Fruit fly (Drosophila melanogaster): ENCODE data around the gene CG45603.

Gene CG45603

dm6 chrX:12241032-12241431, 33.4 kb upstream of the CG45603 start (continued):
- TF ChIP-seq lov (optimal IDR thresholded peaks at IDR 0.05), result no peak
- no peak for TF ChIP-seq lov (GFP tag; IDR thresholded peaks at IDR 0.05)
- no peak for TF ChIP-seq h (optimal IDR thresholded peaks at IDR 0.05)
- 0 out of 2 replicates have a peak, but pooled peaks have one; percentile 7 for TF ChIP-seq ap (GFP tag; IDR thresholded peaks at IDR 0.05)
- TF ChIP-seq CG1603 (tag; optimal IDR thresholded peaks at IDR 0.05), result peak; percentile 75
- peak; percentile 28 for TF ChIP-seq CG13424 (tag; optimal IDR thresholded peaks at IDR 0.05)
- TF ChIP-seq CG33557 (GFP tag; optimal IDR thresholded peaks at IDR 0.05), result no peak
- TF ChIP-seq Nf-YA (GFP tag; IDR thresholded peaks at IDR 0.05), result no peak
- no peak for TF ChIP-seq Camta (GFP tag; optimal IDR thresholded peaks at IDR 0.05)
- no peak for TF ChIP-seq Scr (GFP tag; IDR thresholded peaks at IDR 0.05; ENCODE audit: partially characterized antibody)
- TF ChIP-seq Doc3 (GFP tag; IDR thresholded peaks at IDR 0.05; ENCODE audit: partially characterized antibody), result no peak
- no peak for TF ChIP-seq Hr78 (GFP tag; optimal IDR thresholded peaks at IDR 0.05)
- no peak for TF ChIP-seq trem (tag; optimal IDR thresholded peaks at IDR 0.05)
- peak; percentile 10 for TF ChIP-seq CG12659 (GFP tag; optimal IDR thresholded peaks at IDR 0.05)
- no peak for TF ChIP-seq bbx (GFP tag; IDR thresholded peaks at IDR 0.05; ENCODE audit: partially characterized antibody)
- TF ChIP-seq nom (GFP tag; optimal IDR thresholded peaks at IDR 0.05), result no peak
- TF ChIP-seq CG2875 (GFP tag; optimal IDR thresholded peaks at IDR 0.05), result no peak
- no peak for TF ChIP-seq lilli (GFP tag; optimal IDR thresholded peaks at IDR 0.05)
- no peak for TF ChIP-seq sqz (GFP tag; optimal IDR thresholded peaks at IDR 0.05)
- no peak for TF ChIP-seq CG3847 (GFP tag; IDR thresholded peaks at IDR 0.05)
- TF ChIP-seq Hmx (GFP tag; optimal IDR thresholded peaks at IDR 0.05), result no peak
- TF ChIP-seq CG18262 (tag; optimal IDR thresholded peaks at IDR 0.05), result peak; percentile 30
- no peak for TF ChIP-seq sr (GFP tag; IDR thresholded peaks at IDR 0.05)
- TF ChIP-seq CG7556 (GFP tag; optimal IDR thresholded peaks at IDR 0.05), result peak; percentile 41
- no peak for TF ChIP-seq ken (GFP tag; IDR thresholded peaks at IDR 0.05)
- TF ChIP-seq Sry-δ (GFP tag; optimal IDR thresholded peaks at IDR 0.05), result no peak
- no peak for TF ChIP-seq Lhr (GFP tag; optimal IDR thresholded peaks at IDR 0.05)
- TF ChIP-seq pho (GFP tag; optimal IDR thresholded peaks at IDR 0.05), result no peak
- TF ChIP-seq CG2129 (GFP tag; IDR thresholded peaks at IDR 0.05; ENCODE audit: partially characterized antibody), result no peak
- no peak for TF ChIP-seq disco-r (GFP tag; optimal IDR thresholded peaks at IDR 0.05)
- no peak for TF ChIP-seq wek (GFP tag; optimal IDR thresholded peaks at IDR 0.05)
- TF ChIP-seq ase (GFP tag; IDR thresholded peaks at IDR 0.05), result no peak
- TF ChIP-seq BEAF-32 (GFP tag; optimal IDR thresholded peaks at IDR 0.05), result no peak
- TF ChIP-seq pan (optimal IDR thresholded peaks at IDR 0.05), result no peak
- TF ChIP-seq pan (GFP tag; optimal IDR thresholded peaks at IDR 0.05 in 1 of 2, IDR thresholded peaks at IDR 0.05 in 1 of 2), result peak in 1 of 2 experiments; percentile 10
- TF ChIP-seq gt (GFP tag; IDR thresholded peaks at IDR 0.05), result no peak
- no peak for TF ChIP-seq gce (GFP tag; IDR thresholded peaks at IDR 0.05)
- peak; percentile 25 for TF ChIP-seq scrt (GFP tag; optimal IDR thresholded peaks at IDR 0.05)
- peak; percentile 58; the same call in 2 of the 3 replicates for TF ChIP-seq dysf (GFP tag; IDR thresholded peaks at IDR 0.05)
- no peak for TF ChIP-seq eyg (GFP tag; optimal IDR thresholded peaks at IDR 0.05)
- peak; percentile 15; the same call in 1 of the 2 replicates for TF ChIP-seq Rx (GFP tag; IDR thresholded peaks at IDR 0.05)
- no peak for TF ChIP-seq CG4730 (GFP tag; IDR thresholded peaks at IDR 0.05)
- no peak for TF ChIP-seq Dp (GFP tag; optimal IDR thresholded peaks at IDR 0.05)
- TF ChIP-seq tll (GFP tag; optimal IDR thresholded peaks at IDR 0.05), result no peak
- no peak for TF ChIP-seq hbn (GFP tag; IDR thresholded peaks at IDR 0.05; ENCODE audit: partially characterized antibody)
- TF ChIP-seq klu (GFP tag; IDR thresholded peaks at IDR 0.05), result no peak
- TF ChIP-seq CG8944 (GFP tag; optimal IDR thresholded peaks at IDR 0.05), result no peak
- no peak for TF ChIP-seq CG7271 (tag; optimal IDR thresholded peaks at IDR 0.05)
- no peak for TF ChIP-seq CrebB (tag; optimal IDR thresholded peaks at IDR 0.05)
- no peak for TF ChIP-seq pfk (GFP tag; optimal IDR thresholded peaks at IDR 0.05)
- no peak for TF ChIP-seq CG34224 (GFP tag; IDR thresholded peaks at IDR 0.05; ENCODE audit: partially characterized antibody)
